Worm (Caenorhabditis elegans): ENCODE results near the gene C10B5.3.

ce11 chrV:8548989-8549388 is 39.0 kb downstream of the C10B5.3 start, which contains the start of gene stdh-4:
- TF ChIP-seq ztf-11 (tag; optimal IDR thresholded peaks at IDR 0.05), result no peak
- no peak for TF ChIP-seq unc-39 (tag; optimal IDR thresholded peaks at IDR 0.05)
